Worm (Caenorhabditis elegans) whole organism, mixed stage, embryonic: ENCODE data around the gene bca-1.

Experiments
- M03D4.4 ChIP-seq: sonication (generic microtip); optimal IDR thresholded peaks from 2 replicates; lab custom pipeline; 2017; ENCODE audit warnings: mild to moderate bottlenecking, missing genetic modification characterization, missing compliant biosample characterization
- bed-3 ChIP-seq: fragments of 200-800 bp; sonication (Bioruptor generic); optimal IDR thresholded peaks from 3 replicates; lab custom pipeline; 2018; ENCODE audit warnings: mild to moderate bottlenecking, missing genetic modification characterization, moderate library complexity, missing compliant biosample characterization
- blmp-1 ChIP-seq: fragments of 150-350 bp; optimal IDR thresholded peaks from 2 replicates; lab custom pipeline; 2014; ENCODE audit warnings: missing biosample characterization, missing genetic modification characterization
- ceh-39 ChIP-seq: fragments of 150-350 bp; optimal IDR thresholded peaks from 2 replicates; lab custom pipeline; 2014; ENCODE audit warnings: missing biosample characterization, missing genetic modification characterization
- ceh-83 ChIP-seq: fragments of 200-800 bp; sonication (Bioruptor generic); optimal IDR thresholded peaks from 2 replicates; lab custom pipeline; 2018; ENCODE audit warnings: mild to moderate bottlenecking, missing genetic modification characterization, missing compliant biosample characterization
- ces-1 ChIP-seq: fragments of 150-350 bp; optimal IDR thresholded peaks from 2 replicates; lab custom pipeline; 2014; ENCODE audit warnings: missing biosample characterization, missing genetic modification reagents, missing genetic modification characterization
- cnd-1 ChIP-seq: fragments of 200-800 bp; sonication (Bioruptor generic); optimal IDR thresholded peaks from 2 replicates; lab custom pipeline; 2018; ENCODE audit warnings: mild to moderate bottlenecking, missing genetic modification characterization, missing compliant biosample characterization
- drap-1 ChIP-seq: fragments of 200-800 bp; sonication (Bioruptor generic); optimal IDR thresholded peaks from 3 replicates; lab custom pipeline; 2018; ENCODE audit warnings: mild to moderate bottlenecking, missing genetic modification characterization, missing compliant biosample characterization
- elt-3 ChIP-seq: fragments of 150-350 bp; optimal IDR thresholded peaks from 2 replicates; lab custom pipeline; 2014; ENCODE audit warnings: missing biosample characterization, missing genetic modification characterization
- ham-2 ChIP-seq: fragments of 200-800 bp; sonication (Bioruptor generic); optimal IDR thresholded peaks from 2 replicates; lab custom pipeline; 2018; ENCODE audit warnings: mild to moderate bottlenecking, missing genetic modification characterization, missing compliant biosample characterization
- hlh-1 ChIP-seq: fragments of 150-350 bp; optimal IDR thresholded peaks from 2 replicates; lab custom pipeline; 2014; ENCODE audit warnings: missing biosample characterization, missing genetic modification reagents, missing genetic modification characterization
- lin-32 ChIP-seq: fragments of 200-800 bp; sonication (Bioruptor generic); optimal IDR thresholded peaks from 2 replicates; lab custom pipeline; 2018; ENCODE audit warnings: mild to moderate bottlenecking, missing genetic modification characterization, missing compliant biosample characterization
- lsy-2 ChIP-seq: fragments of 150-350 bp; optimal IDR thresholded peaks from 2 replicates; lab custom pipeline; 2014; ENCODE audit warnings: missing biosample characterization, missing genetic modification characterization
- mab-5 ChIP-seq: fragments of 150-350 bp; optimal IDR thresholded peaks from 2 replicates; lab custom pipeline; 2014; ENCODE audit warnings: missing biosample characterization, missing genetic modification characterization
- mep-1 ChIP-seq: fragments of 150-350 bp; optimal IDR thresholded peaks from 2 replicates; lab custom pipeline; 2017; ENCODE audit warnings: missing biosample characterization, missing genetic modification reagents, missing genetic modification characterization, inconsistent platforms
- mls-2 ChIP-seq: sonication (generic microtip); optimal IDR thresholded peaks from 2 replicates; lab custom pipeline; 2016; ENCODE audit warnings: mild to moderate bottlenecking, missing genetic modification characterization, moderate library complexity, missing compliant biosample characterization
- nhr-12 ChIP-seq: fragments of 150-350 bp; optimal IDR thresholded peaks from 2 replicates; lab custom pipeline; 2014; ENCODE audit warnings: missing biosample characterization, missing genetic modification characterization
- nhr-2 ChIP-seq: fragments of 150-350 bp; optimal IDR thresholded peaks from 2 replicates; lab custom pipeline; 2014; ENCODE audit warnings: missing biosample characterization, missing genetic modification characterization
- nhr-237 ChIP-seq: fragments of 150-350 bp; optimal IDR thresholded peaks from 2 replicates; lab custom pipeline; 2014; ENCODE audit warnings: missing biosample characterization, missing genetic modification characterization
- nhr-28 ChIP-seq: fragments of 150-350 bp; optimal IDR thresholded peaks from 2 replicates; lab custom pipeline; 2014; ENCODE audit warnings: missing biosample characterization, missing genetic modification characterization
- nhr-76 ChIP-seq: sonication (generic microtip); optimal IDR thresholded peaks from 2 replicates; lab custom pipeline; 2017; ENCODE audit warnings: missing biosample characterization, missing genetic modification characterization
- pha-4 ChIP-seq: fragments of 150-350 bp; optimal IDR thresholded peaks from 2 replicates; lab custom pipeline; 2018; ENCODE audit warnings: missing biosample characterization, missing genetic modification reagents, missing genetic modification characterization
- sem-2 ChIP-seq: fragments of 200-800 bp; sonication (Bioruptor generic); optimal IDR thresholded peaks from 2 replicates; lab custom pipeline; 2018; ENCODE audit warnings: mild to moderate bottlenecking, missing genetic modification characterization, missing compliant biosample characterization
- snpc-4 ChIP-seq: fragments of 150-350 bp; optimal IDR thresholded peaks from 2 replicates; lab custom pipeline; 2014; ENCODE audit warnings: missing biosample characterization, missing genetic modification characterization
- sptf-1 ChIP-seq: sonication (generic microtip); optimal IDR thresholded peaks from 2 replicates; lab custom pipeline; 2017; ENCODE audit warnings: mild to moderate bottlenecking, missing genetic modification characterization, moderate library complexity, missing compliant biosample characterization
- tbx-8 ChIP-seq: fragments of 200-800 bp; sonication (Bioruptor generic); optimal IDR thresholded peaks from 2 replicates; lab custom pipeline; 2018; ENCODE audit warnings: mild to moderate bottlenecking, missing genetic modification characterization, moderate library complexity, missing compliant biosample characterization
- unc-120 ChIP-seq: sonication (generic microtip); optimal IDR thresholded peaks from 2 replicates; lab custom pipeline; 2017; ENCODE audit warnings: missing genetic modification characterization, missing compliant biosample characterization; ENCODE audit not compliant: poor library complexity, severe bottlenecking
- unc-39 ChIP-seq: fragments of 150-350 bp; optimal IDR thresholded peaks from 2 replicates; lab custom pipeline; 2014; ENCODE audit warnings: missing biosample characterization, missing genetic modification characterization
- unc-62 ChIP-seq: fragments of 150-350 bp; optimal IDR thresholded peaks from 2 replicates; lab custom pipeline; 2014; ENCODE audit warnings: missing biosample characterization, missing genetic modification reagents, missing genetic modification characterization
- zip-8 ChIP-seq: fragments of 150-350 bp; optimal IDR thresholded peaks from 2 replicates; lab custom pipeline; 2014; ENCODE audit warnings: missing biosample characterization, missing genetic modification characterization
- ztf-11 ChIP-seq: fragments of 150-350 bp; optimal IDR thresholded peaks from 2 replicates; lab custom pipeline; 2014; ENCODE audit warnings: missing biosample characterization, missing genetic modification characterization

The bca-1 gene

DNA sequence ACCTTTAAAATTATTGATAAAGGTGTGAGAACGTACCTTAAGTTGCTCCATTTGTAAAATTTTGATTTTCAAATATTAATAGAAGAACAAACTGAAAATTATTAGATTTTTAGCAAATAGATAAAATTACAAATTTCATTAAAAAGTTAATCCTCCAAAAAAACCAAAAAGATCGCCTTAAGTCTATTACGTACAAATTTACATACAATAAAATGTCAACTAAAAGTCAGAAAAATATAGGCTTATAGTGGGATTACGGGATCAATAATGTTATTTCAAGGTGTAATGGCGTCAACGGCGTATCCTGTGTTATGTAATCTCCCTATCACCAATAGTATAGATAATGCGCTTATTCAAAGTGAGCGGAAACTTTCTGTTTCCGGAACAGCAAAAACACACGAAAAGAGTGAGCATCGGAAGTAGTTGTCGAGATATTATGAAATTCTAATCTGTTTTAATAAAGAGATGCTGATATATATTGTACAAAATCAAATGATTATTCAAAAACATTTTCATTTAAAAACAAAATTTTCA lies 10.3 kb downstream of the bca-1 start, which contains the start of gene ceh-54:
Gene ceh-54 (minus strand): TSS at position 51 of the 534 bp plus-strand sequence.
- TF ChIP-seq unc-120 (no peak), nhr-28 (tag; lab: Kevin White, UChicago) (no peak)

DNA sequence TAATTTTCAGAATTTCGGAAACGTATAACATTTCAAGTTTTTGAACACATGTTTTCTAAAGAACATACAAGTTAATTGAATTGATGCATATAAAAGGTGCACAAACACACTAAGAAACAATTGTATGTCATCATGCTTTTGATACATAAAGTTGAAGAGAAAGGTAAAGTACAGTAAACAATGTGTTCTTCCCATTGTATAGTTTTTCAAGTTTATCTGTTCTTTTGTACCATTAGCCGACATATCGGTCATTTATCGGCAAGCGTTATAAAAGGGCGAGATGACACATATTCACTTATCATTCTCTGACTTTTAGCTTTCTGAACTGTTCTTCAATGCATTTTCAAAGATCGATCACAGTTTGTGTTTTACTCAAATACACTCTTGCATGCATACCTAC lies 14.6 kb downstream of the bca-1 start, which contains the start of gene T13C5.9:
Gene T13C5.9 (plus strand): TSS at position 301 of the 400 bp plus-strand sequence.
- TF ChIP-seq zip-8 (tag; lab: Kevin White, UChicago), result no peak

DNA sequence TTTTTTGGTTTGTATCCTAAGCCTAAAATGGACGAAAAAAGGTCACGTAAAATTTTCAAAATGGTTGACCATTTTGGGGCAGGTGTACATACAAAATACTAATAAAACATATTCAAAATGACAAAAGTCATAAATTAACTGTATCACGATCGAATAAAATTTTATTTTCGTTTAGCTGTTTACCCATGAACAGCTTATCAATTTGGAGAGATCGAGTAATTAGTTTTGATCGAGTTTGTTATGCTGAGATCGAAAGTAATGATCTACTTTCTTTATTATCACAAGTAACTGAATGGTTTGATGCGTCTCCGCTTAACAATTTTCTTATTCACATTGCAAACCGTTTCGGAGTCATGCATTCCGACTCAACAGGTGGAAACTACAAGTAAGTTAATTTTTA lies 16.7 kb downstream of the bca-1 start, which contains the start of gene T13C5.10:
Gene T13C5.10 (plus strand): TSS at position 301 of the 400 bp plus-strand sequence.
- no peak for TF ChIP-seq nhr-2 (tag; lab: Kevin White, UChicago)
- TF ChIP-seq nhr-28 (tag; lab: Kevin White, UChicago), result no peak
- no peak for TF ChIP-seq sem-2 (GFP tag; lab: Kevin White, UChicago)
- no peak for TF ChIP-seq ztf-11 (tag; lab: Kevin White, UChicago)
- no peak for TF ChIP-seq bed-3
- TF ChIP-seq nhr-237 (tag; lab: Kevin White, UChicago), result no peak
- TF ChIP-seq snpc-4 (tag; lab: Kevin White, UChicago), result no peak
- TF ChIP-seq lin-32, result no peak
- no peak for TF ChIP-seq unc-62
- TF ChIP-seq ceh-39 (tag; lab: Kevin White, UChicago), result no peak

ce11 chrX:6184709-6185108 lies 19.8 kb downstream of the bca-1 start, which contains the start of gene T13C5.2:
Gene T13C5.2 (plus strand): TSS chrX:6185009.
- TF ChIP-seq sptf-1 (tag; lab: Kevin White, UChicago) (no peak), ceh-83 (no peak), unc-120 (no peak), ceh-39 (tag; lab: Kevin White, UChicago) (no peak), nhr-12 (tag; lab: Kevin White, UChicago) (no peak), nhr-28 (tag; lab: Kevin White, UChicago) (no peak), unc-39 (tag; lab: Kevin White, UChicago) (no peak), sem-2 (GFP tag; lab: Kevin White, UChicago) (no peak), unc-62 (no peak), ztf-11 (tag; lab: Kevin White, UChicago) (no peak), cnd-1 (no peak), drap-1 (GFP tag; lab: Kevin White, UChicago) (no peak), M03D4.4 (tag; lab: Kevin White, UChicago) (no peak), blmp-1 (tag; lab: Kevin White, UChicago) (no peak), lin-32 (no peak), ces-1 (no peak), ham-2 (GFP tag; lab: Kevin White, UChicago) (no peak), hlh-1 (tag; lab: Kevin White, UChicago) (no peak), pha-4 (no peak)

- no peak for TF ChIP-seq tbx-8 (GFP tag; lab: Kevin White, UChicago)
- TF ChIP-seq nhr-237 (tag; lab: Kevin White, UChicago), result no peak
- no peak for TF ChIP-seq cnd-1
- no peak for TF ChIP-seq sptf-1 (tag; lab: Kevin White, UChicago)
- no peak for TF ChIP-seq nhr-76
- no peak for TF ChIP-seq lin-32
- TF ChIP-seq nhr-28 (tag; lab: Kevin White, UChicago), result no peak
- no peak for TF ChIP-seq blmp-1 (tag; lab: Kevin White, UChicago)
- no peak for TF ChIP-seq hlh-1 (tag; lab: Kevin White, UChicago)
Observed at ce11 chrX:6180293-6180692, 24.3 kb downstream of the bca-1 start, which contains the start of gene T13C5.7. Gene T13C5.7 (plus strand): TSS chrX:6180593.

DNA sequence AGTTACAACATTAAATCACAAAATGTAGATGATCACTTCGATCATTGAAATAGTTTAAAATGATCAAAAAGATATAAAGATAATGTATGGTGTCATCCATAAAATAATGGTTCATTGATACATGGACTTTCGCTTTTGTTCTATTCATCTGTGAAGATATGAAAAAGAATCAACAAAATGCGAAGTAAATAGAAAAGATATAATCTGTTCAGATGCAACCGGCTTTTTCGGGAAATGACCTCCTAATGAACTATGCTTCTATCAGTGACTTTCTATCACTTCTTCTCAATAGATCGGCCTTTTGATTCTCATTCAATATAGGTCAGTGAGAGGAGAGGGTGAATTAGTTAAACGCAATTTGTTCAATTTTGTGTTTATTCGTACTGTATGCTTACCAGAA lies 25.6 kb downstream of the bca-1 start:
- TF ChIP-seq blmp-1 (tag; lab: Kevin White, UChicago) (peak; percentile 73), nhr-28 (tag; lab: Kevin White, UChicago) (no peak)

ce11 chrX:6177944-6178566 lies 26.5 kb downstream of the bca-1 start, which contains the start of the genes T25B2.4 and T13C5.3:
Gene T25B2.4 (plus strand): TSS chrX:6178244.
Gene T13C5.3 (plus strand): TSS chrX:6178516.
- TF ChIP-seq elt-3, result no peak
- no peak for TF ChIP-seq mab-5 (tag; lab: Kevin White, UChicago)
- TF ChIP-seq zip-8 (tag; lab: Kevin White, UChicago), result no peak
- no peak for TF ChIP-seq mls-2 (tag; lab: Kevin White, UChicago)
- TF ChIP-seq lsy-2 (tag; lab: Kevin White, UChicago), result no peak
- TF ChIP-seq nhr-2 (tag; lab: Kevin White, UChicago), result no peak
- TF ChIP-seq mep-1 (tag; lab: Kevin White, UChicago), result no peak
